Worm (Caenorhabditis elegans) whole organism, L4 larva: ENCODE data around the gene fbxa-30.

Experiments used
- ceh-82 ChIP-seq: sonication (generic microtip); optimal IDR thresholded peaks from 2 replicates; lab custom pipeline; 2017; ENCODE audit warnings: missing biosample characterization, missing genetic modification characterization
- unc-39 ChIP-seq: sonication (generic microtip); optimal IDR thresholded peaks from 2 replicates; lab custom pipeline; 2017; ENCODE audit warnings: missing biosample characterization, missing genetic modification characterization

- TF ChIP-seq unc-39 (tag; lab: Kevin White, UChicago) (no peak), ceh-82 (no peak)
Observed at ce11 chrIII:1229510-1229909, 45.9 kb downstream of the fbxa-30 start.
